Worm (Caenorhabditis elegans): ENCODE results near the gene mat-2.

- TF ChIP-seq snpc-4 (tag; optimal IDR thresholded peaks at IDR 0.05) (no peak), skn-1 (tag; optimal IDR thresholded peaks at IDR 0.05) (no peak), blmp-1 (tag; optimal IDR thresholded peaks at IDR 0.05; ENCODE audit: insufficient read depth) (no peak), ZK546.5 (tag; optimal IDR thresholded peaks at IDR 0.05) (no peak), ama-1 (optimal IDR thresholded peaks at IDR 0.05) (no peak), unc-62 (GFP tag; optimal IDR thresholded peaks at IDR 0.05) (no peak), Y55F3AM.14 (GFP tag; optimal IDR thresholded peaks at IDR 0.05) (no peak), lsy-2 (tag; optimal IDR thresholded peaks at IDR 0.05) (no peak), fos-1 (tag; optimal IDR thresholded peaks at IDR 0.05) (no peak), lin-39 (tag; optimal IDR thresholded peaks at IDR 0.05) (no peak), elt-3 (tag; optimal IDR thresholded peaks at IDR 0.05) (no peak), mdl-1 (tag; optimal IDR thresholded peaks at IDR 0.05) (no peak), dmd-4 (tag; optimal IDR thresholded peaks at IDR 0.05) (no peak), nhr-77 (tag; optimal IDR thresholded peaks at IDR 0.05) (no peak)
Measured at ce11 chrII:11091577-11091976, 20.9 kb upstream of the mat-2 start.
